Fruit fly (Drosophila melanogaster) S2 (cell line): ENCODE results near the gene CG4238.

Experiments used
- CG8478 ChIP-seq: fragments of >200 bp; optimal IDR thresholded peaks from 2 replicates; lab custom pipeline; 2018
- CTCF ChIP-seq, 2 experiments: fragments of >200 bp; optimal IDR thresholded peaks; 2 replicates each; lab custom pipeline; 2018

- TF ChIP-seq CG8478 (no peak), CTCF (optimal IDR thresholded peaks at IDR 0.05; lab: Kevin White, UChicago) (no peak)
These were observed 2.6 kb upstream of the CG4238 start, which contains the start of gene CG15353 for dm6 chr2L:2007093-2007492.
